Fruit fly (Drosophila melanogaster) whole organism, prepupa: ENCODE data around the gene brat.

Source experiments
- CG10669 ChIP-seq: fragments of 200-800 bp; sonication (Bioruptor generic); optimal IDR thresholded peaks from 3 replicates; lab custom pipeline; 2018; ENCODE audit warnings: missing biosample characterization, mild to moderate bottlenecking, missing genetic modification characterization, moderate library complexity
- CG11762 ChIP-seq: fragments of 200-800 bp; sonication (Bioruptor generic); optimal IDR thresholded peaks from 3 replicates; lab custom pipeline; 2016; ENCODE audit warnings: missing biosample characterization, missing genetic modification characterization; ENCODE audit not compliant: insufficient read depth
- CG1621 ChIP-seq: fragments of 200-800 bp; sonication (Bioruptor generic); optimal IDR thresholded peaks from 3 replicates; lab custom pipeline; 2018; ENCODE audit warnings: missing biosample characterization, mild to moderate bottlenecking, missing genetic modification characterization
- CG4318 ChIP-seq: fragments of 200-800 bp; sonication (Bioruptor generic); optimal IDR thresholded peaks from 3 replicates; lab custom pipeline; 2017; ENCODE audit warnings: missing biosample characterization, mild to moderate bottlenecking, missing genetic modification characterization
- CG6163 ChIP-seq: fragments of 200-800 bp; sonication (Bioruptor generic); IDR thresholded peaks from 3 replicates; pipeline ENCODE4 v1.3.6; 2022; ENCODE audit warnings: missing biosample characterization, missing genetic modification characterization
- Eip78C ChIP-seq: fragments of 200-800 bp; sonication (Bioruptor generic); peaks from one replicate; lab custom pipeline; 2016; ENCODE audit warnings: missing biosample characterization, missing genetic modification characterization
- Gug ChIP-seq: fragments of 200-800 bp; sonication (Bioruptor generic); IDR thresholded peaks from 2 replicates; pipeline ENCODE4 v1.3.6; 2022; ENCODE audit warnings: missing biosample characterization, missing genetic modification characterization
- Lpt ChIP-seq: fragments of 200-800 bp; sonication (Bioruptor generic); optimal IDR thresholded peaks from 3 replicates; lab custom pipeline; 2016; ENCODE audit warnings: missing biosample characterization, missing genetic modification characterization
- Smox ChIP-seq: fragments of 200-800 bp; sonication (Bioruptor generic); optimal IDR thresholded peaks from 3 replicates; lab custom pipeline; 2016; ENCODE audit warnings: missing biosample characterization, missing genetic modification characterization
- Sox102F ChIP-seq: fragments of 200-800 bp; sonication (Bioruptor generic); optimal IDR thresholded peaks from 2 replicates; lab custom pipeline; 2016; ENCODE audit warnings: missing biosample characterization, mild to moderate bottlenecking, missing genetic modification characterization
- fd59A ChIP-seq: fragments of 200-800 bp; sonication (Bioruptor generic); optimal IDR thresholded peaks from 2 replicates; lab custom pipeline; 2017; ENCODE audit warnings: missing biosample characterization, mild to moderate bottlenecking, missing genetic modification characterization, missing genetic modification reagents
- fd85E ChIP-seq: fragments of 200-800 bp; sonication (Bioruptor generic); optimal IDR thresholded peaks from 3 replicates; lab custom pipeline; 2016; ENCODE audit warnings: missing biosample characterization, missing genetic modification characterization
- net ChIP-seq: fragments of 200-800 bp; sonication (Bioruptor generic); optimal IDR thresholded peaks from 3 replicates; lab custom pipeline; 2016; ENCODE audit warnings: missing biosample characterization, missing genetic modification characterization

- TF ChIP-seq CG4318 (GFP tag; lab: Kevin White, UChicago) (no peak), CG1621 (peak; percentile 94), Smox (GFP tag; lab: Kevin White, UChicago) (no peak), CG10669 (GFP tag; lab: Kevin White, UChicago) (peak; percentile 71), Lpt (GFP tag; lab: Kevin White, UChicago) (peak; percentile 25), CG6163 (peak; percentile 89), CG11762 (GFP tag; lab: Kevin White, UChicago) (peak; percentile 18), fd59A (GFP tag; lab: Kevin White, UChicago) (peak; percentile 67), Sox102F (no peak), Gug (GFP tag; lab: Robert Waterston, UW) (peak; percentile 33; the same call in 1 of the 2 replicates), net (peak; percentile 62), Eip78C (GFP tag; lab: Kevin White, UChicago) (peak; percentile 90), fd85E (GFP tag; lab: Kevin White, UChicago) (no peak)
These were observed 22.5 kb downstream of the brat start for dm6 chr2L:19155937-19156736.
